Fruit fly (Drosophila melanogaster): ENCODE results near the gene CG4459.

CG4459 gene

dm6 chr3R:19888156-19888784 lies 40.2 kb downstream of the CG4459 start, which contains the start of gene ninaE:
Gene ninaE (minus strand): TSS chr3R:19888206.
- TF ChIP-seq CG8478 (optimal IDR thresholded peaks at IDR 0.05) (no peak), CTCF (optimal IDR thresholded peaks at IDR 0.05) (no peak)

- no peak for TF ChIP-seq CG8478 (optimal IDR thresholded peaks at IDR 0.05)
- TF ChIP-seq CTCF (optimal IDR thresholded peaks at IDR 0.05): no peak
Measured at dm6 chr3R:19880431-19880939, 48.0 kb downstream of the CG4459 start.

- no peak for TF ChIP-seq CG8478 (optimal IDR thresholded peaks at IDR 0.05)
- no peak for TF ChIP-seq CTCF (optimal IDR thresholded peaks at IDR 0.05)
Measured at dm6 chr3R:19879470-19880052, 48.9 kb downstream of the CG4459 start, which contains the start of gene Ask1. Gene Ask1 (plus strand): TSS chr3R:19879719.

- TF ChIP-seq CG8478 (optimal IDR thresholded peaks at IDR 0.05) (no peak), CTCF (optimal IDR thresholded peaks at IDR 0.05) (no peak)
Measured at dm6 chr3R:19877427-19878076, 50.9 kb downstream of the CG4459 start, which contains the start of the genes CG17186 and Arc42. Gene CG17186 (minus strand): TSS chr3R:19877514. Gene Arc42 (plus strand): TSS chr3R:19877737.

All from S2 (cell line).